Worm (Caenorhabditis elegans) whole organism, early embryonic: Measurements from ENCODE around the gene ZK1236.5.

ENCODE experiments used
- B0310.2 ChIP-seq: sonication (generic microtip); optimal IDR thresholded peaks from 2 replicates; lab custom pipeline; 2016; ENCODE audit warnings: mild to moderate bottlenecking, missing genetic modification characterization, missing compliant biosample characterization
- F13C5.2 ChIP-seq: sonication (generic microtip); optimal IDR thresholded peaks from 2 replicates; lab custom pipeline; 2017; ENCODE audit warnings: mild to moderate bottlenecking, missing genetic modification characterization, inconsistent platforms, missing compliant biosample characterization
- ama-1 ChIP-seq: fragments of 150-350 bp; optimal IDR thresholded peaks from 2 replicates; lab custom pipeline; 2014
- flt-1 ChIP-seq: fragments of 200-800 bp; sonication (Bioruptor generic); IDR thresholded peaks from 2 replicates; pipeline ENCODE4 v1.3.6; 2022; ENCODE audit warnings: missing genetic modification characterization, missing compliant biosample characterization

- no peak for TF ChIP-seq ama-1 (lab: Kevin White, UChicago)
- TF ChIP-seq F13C5.2 (tag; lab: Kevin White, UChicago): no peak
- no peak for TF ChIP-seq flt-1 (GFP tag; lab: Robert Waterston, UW)
- no peak for TF ChIP-seq B0310.2 (tag; lab: Kevin White, UChicago)
Observed at ce11 chrIII:8435074-8435473, 3.1 kb upstream of the ZK1236.5 start, which contains the start of gene ZK1236.9.
